Fruit fly (Drosophila melanogaster): ENCODE data around the gene CG13738.
A peak's percentile ranks its signal among the peaks of the same experiment; 100 is the strongest.

The CG13738 gene

dm6 chr3L:14001658-14002523 lies 28.6 kb upstream of the CG13738 start, which contains the start of the genes Nprl3 and upSET (continued):
- peak in 1 of 2 experiments; percentile 5 for TF ChIP-seq Pdp1 (GFP tag; optimal IDR thresholded peaks at IDR 0.05)
- no peak for TF ChIP-seq CG8359 (GFP tag; optimal IDR thresholded peaks at IDR 0.05; ENCODE audit: borderline replicate concordance)
- TF ChIP-seq CG12299 (tag; optimal IDR thresholded peaks at IDR 0.05) = peak; percentile 11
- TF ChIP-seq CG1832 (GFP tag; optimal IDR thresholded peaks at IDR 0.05) = peak; percentile 63
- peak; percentile 72 for TF ChIP-seq sens (GFP tag)
- peak; percentile 80 for TF ChIP-seq hbn (GFP tag; IDR thresholded peaks at IDR 0.05; ENCODE audit: partially characterized antibody)
- no peak for TF ChIP-seq tgo (GFP tag; IDR thresholded peaks at IDR 0.05)
- peak; percentile 52 for TF ChIP-seq Sin3A (optimal IDR thresholded peaks at IDR 0.05)
- peak; percentile 17 for TF ChIP-seq Meics (GFP tag; optimal IDR thresholded peaks at IDR 0.05)
- TF ChIP-seq prd (optimal IDR thresholded peaks at IDR 0.05) = no peak
- peak; percentile 21; the same call in 1 of the 3 replicates for TF ChIP-seq prd (GFP tag; IDR thresholded peaks at IDR 0.05)
- no peak for TF ChIP-seq caup (GFP tag; optimal IDR thresholded peaks at IDR 0.05; ENCODE audit: severe bottlenecking)
- no peak for TF ChIP-seq CG12155 (GFP tag; optimal IDR thresholded peaks at IDR 0.05)
- peak; percentile 38; the same call in 1 of the 2 replicates for TF ChIP-seq Rfx (GFP tag; IDR thresholded peaks at IDR 0.05)
- peak; percentile 46 for TF ChIP-seq CHES-1-like (GFP tag; optimal IDR thresholded peaks at IDR 0.05)
- no peak for TF ChIP-seq pan (optimal IDR thresholded peaks at IDR 0.05)
- no peak for TF ChIP-seq pan (GFP tag; optimal IDR thresholded peaks at IDR 0.05 in 1 of 2, IDR thresholded peaks at IDR 0.05 in 1 of 2)
- no peak for TF ChIP-seq CG10654 (GFP tag; optimal IDR thresholded peaks at IDR 0.05)
- no peak for TF ChIP-seq Optix (GFP tag; IDR thresholded peaks at IDR 0.05)
- TF ChIP-seq CoRest (tag; optimal IDR thresholded peaks at IDR 0.05) = peak; percentile 52
- peak; percentile 22 for TF ChIP-seq grau (tag; optimal IDR thresholded peaks at IDR 0.05)
- no peak for TF ChIP-seq CG7745 (tag; optimal IDR thresholded peaks at IDR 0.05)
- TF ChIP-seq CG13775 (GFP tag; optimal IDR thresholded peaks at IDR 0.05) = peak; percentile 18
- TF ChIP-seq CG6654 (GFP tag; optimal IDR thresholded peaks at IDR 0.05) = no peak
- no peak for TF ChIP-seq Mad (GFP tag; optimal IDR thresholded peaks at IDR 0.05)
- peak; percentile 39 for TF ChIP-seq CG1603 (tag; optimal IDR thresholded peaks at IDR 0.05)
- TF ChIP-seq CG18011 (GFP tag; optimal IDR thresholded peaks at IDR 0.05) = no peak
- TF ChIP-seq Abd-B (GFP tag; optimal IDR thresholded peaks at IDR 0.05) = peak; percentile 38
- TF ChIP-seq CG17359 (tag; optimal IDR thresholded peaks at IDR 0.05) = peak; percentile 51
- TF ChIP-seq Sox100B (GFP tag; optimal IDR thresholded peaks at IDR 0.05) = peak; percentile 8
- TF ChIP-seq CG11247 (GFP tag; IDR thresholded peaks at IDR 0.05) = no peak
- TF ChIP-seq CG30020 (tag; optimal IDR thresholded peaks at IDR 0.05) = peak; percentile 59
- TF ChIP-seq unpg (GFP tag; optimal IDR thresholded peaks at IDR 0.05) = peak; percentile 6
- peak; percentile 86 for TF ChIP-seq inv (GFP tag; IDR thresholded peaks at IDR 0.05; ENCODE audit: partially characterized antibody)
- TF ChIP-seq disco-r (GFP tag; optimal IDR thresholded peaks at IDR 0.05) = no peak
- TF ChIP-seq Bgb (GFP tag; IDR thresholded peaks at IDR 0.05; ENCODE audit: partially characterized antibody) = peak; percentile 91
- TF ChIP-seq chinmo (GFP tag; IDR thresholded peaks at IDR 0.05; ENCODE audit: partially characterized antibody) = peak; percentile 71; the same call in 1 of the 4 replicates
- no peak for TF ChIP-seq D19B (GFP tag; optimal IDR thresholded peaks at IDR 0.05)
- TF ChIP-seq fd102C (GFP tag; optimal IDR thresholded peaks at IDR 0.05) = no peak
- no peak for TF ChIP-seq CG2202 (tag; optimal IDR thresholded peaks at IDR 0.05)
- no peak for TF ChIP-seq CG10979 (tag; optimal IDR thresholded peaks at IDR 0.05)
- TF ChIP-seq CG9932 (GFP tag; IDR thresholded peaks at IDR 0.05) = peak; percentile 17; the same call in 1 of the 2 replicates
- TF ChIP-seq CG10147 (GFP tag; optimal IDR thresholded peaks at IDR 0.05) = peak; percentile 6
- TF ChIP-seq CG12236 (GFP tag; optimal IDR thresholded peaks at IDR 0.05) = no peak
- TF ChIP-seq NC2β (GFP tag; optimal IDR thresholded peaks at IDR 0.05) = peak; percentile 14
- TF ChIP-seq crc (GFP tag; optimal IDR thresholded peaks at IDR 0.05) = no peak
- TF ChIP-seq CG2116 (GFP tag; optimal IDR thresholded peaks at IDR 0.05) = peak; percentile 66
- no peak for TF ChIP-seq CG30403 (GFP tag; optimal IDR thresholded peaks at IDR 0.05)

Data from whole organism, embryonic.